Fruit fly (Drosophila melanogaster): ENCODE measurements around the gene Chc.
"Not testable (repeated sequence)": the region's sequence is repeated elsewhere in the genome, so short reads cannot be mapped to it uniquely, and the experiment has no call there.

- TF ChIP-seq CTCF, CG8478 (optimal IDR thresholded peaks at IDR 0.05): not testable (repeated sequence)
Measured at dm6 chrX:15795951-15796443, 39.3 kb downstream of the Chc start, which contains the start of gene sordd1.

Data from S2 (cell line).